Fruit fly (Drosophila melanogaster): ENCODE measurements around the gene Septin2.

The Septin2 gene

DNA sequence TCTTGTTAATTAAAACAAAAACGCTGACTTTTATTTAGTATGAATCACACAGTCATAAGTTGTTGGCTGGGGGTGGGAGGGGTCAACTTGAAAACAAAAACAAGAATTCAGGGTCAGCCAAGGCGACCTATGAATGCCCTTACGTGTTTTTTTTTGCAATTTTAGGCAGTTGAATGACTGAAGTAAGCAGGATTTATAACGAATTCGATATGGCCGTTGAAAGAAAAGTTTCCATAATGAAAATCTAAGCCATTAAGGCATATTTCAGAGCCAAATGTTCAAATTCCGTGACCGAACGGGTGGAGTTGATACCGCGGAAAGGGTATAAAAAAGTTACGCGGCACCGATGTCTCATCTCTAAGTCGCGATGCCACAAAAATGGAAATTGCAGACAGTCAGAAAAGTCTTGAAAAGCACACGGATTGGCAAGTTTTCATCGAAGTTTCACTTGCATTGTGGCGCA lies 45.9 kb upstream of the Septin2 start (continued):
- TF ChIP-seq CG11294 (GFP tag; IDR thresholded peaks at IDR 0.05) (peak; percentile 60), CG10669 (GFP tag; optimal IDR thresholded peaks at IDR 0.05) (no peak), CG10631 (GFP tag; optimal IDR thresholded peaks at IDR 0.05) (no peak), Lpt (GFP tag; optimal IDR thresholded peaks at IDR 0.05) (no peak), CG11762 (GFP tag; optimal IDR thresholded peaks at IDR 0.05; ENCODE audit: insufficient read depth) (peak; percentile 54), svp (GFP tag) (peak; percentile 97), cyc (GFP tag; optimal IDR thresholded peaks at IDR 0.05) (no peak), CG6276 (GFP tag; optimal IDR thresholded peaks at IDR 0.05) (no peak), Eip75B (GFP tag; optimal IDR thresholded peaks at IDR 0.05) (no peak), Hr38 (GFP tag; optimal IDR thresholded peaks at IDR 0.05) (no peak)

DNA sequence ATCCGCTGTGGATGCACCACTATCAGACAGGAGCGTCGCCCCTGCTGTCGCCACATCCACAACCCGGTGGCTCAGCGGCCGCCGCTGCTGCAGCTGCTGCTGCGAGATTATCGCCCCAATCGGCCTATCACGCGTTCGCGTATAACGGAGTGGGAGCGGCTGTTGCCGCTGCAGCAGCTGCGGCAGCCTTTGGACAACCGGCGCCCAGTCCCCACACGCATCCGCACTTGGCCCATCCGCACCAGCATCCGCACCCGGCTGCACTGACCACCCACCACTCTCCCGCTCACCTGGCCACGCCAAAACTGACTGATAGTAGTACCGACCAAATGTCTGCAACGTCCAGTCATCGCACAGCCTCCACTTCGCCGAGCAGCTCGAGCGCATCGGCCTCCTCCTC lies 38.0 kb upstream of the Septin2 start:
- TF ChIP-seq Ets21C (GFP tag; optimal IDR thresholded peaks at IDR 0.05) = no peak
- TF ChIP-seq dac (GFP tag; optimal IDR thresholded peaks at IDR 0.05) = no peak
- no peak for TF ChIP-seq Sox15 (GFP tag; optimal IDR thresholded peaks at IDR 0.05)
- no peak for TF ChIP-seq spab (GFP tag; optimal IDR thresholded peaks at IDR 0.05)
- no peak for TF ChIP-seq CG15336 (GFP tag; IDR thresholded peaks at IDR 0.05)
- TF ChIP-seq vri (GFP tag; optimal IDR thresholded peaks at IDR 0.05) = no peak
- TF ChIP-seq Smox (GFP tag; optimal IDR thresholded peaks at IDR 0.05) = no peak
- TF ChIP-seq salr (GFP tag; optimal IDR thresholded peaks at IDR 0.05) = no peak
- no peak for TF ChIP-seq CG11762 (GFP tag; optimal IDR thresholded peaks at IDR 0.05; ENCODE audit: insufficient read depth)
- no peak for TF ChIP-seq CG8319 (GFP tag; optimal IDR thresholded peaks at IDR 0.05)
- no peak for TF ChIP-seq CG10631 (GFP tag; optimal IDR thresholded peaks at IDR 0.05)
- TF ChIP-seq CG10669 (GFP tag; optimal IDR thresholded peaks at IDR 0.05) = no peak
- TF ChIP-seq CG8632 (GFP tag; optimal IDR thresholded peaks at IDR 0.05) = no peak
- TF ChIP-seq CG3919 (GFP tag; optimal IDR thresholded peaks at IDR 0.05) = no peak
- no peak for TF ChIP-seq fd85E (GFP tag; optimal IDR thresholded peaks at IDR 0.05)
- no peak for TF ChIP-seq CG16779 (tag; optimal IDR thresholded peaks at IDR 0.05)

DNA sequence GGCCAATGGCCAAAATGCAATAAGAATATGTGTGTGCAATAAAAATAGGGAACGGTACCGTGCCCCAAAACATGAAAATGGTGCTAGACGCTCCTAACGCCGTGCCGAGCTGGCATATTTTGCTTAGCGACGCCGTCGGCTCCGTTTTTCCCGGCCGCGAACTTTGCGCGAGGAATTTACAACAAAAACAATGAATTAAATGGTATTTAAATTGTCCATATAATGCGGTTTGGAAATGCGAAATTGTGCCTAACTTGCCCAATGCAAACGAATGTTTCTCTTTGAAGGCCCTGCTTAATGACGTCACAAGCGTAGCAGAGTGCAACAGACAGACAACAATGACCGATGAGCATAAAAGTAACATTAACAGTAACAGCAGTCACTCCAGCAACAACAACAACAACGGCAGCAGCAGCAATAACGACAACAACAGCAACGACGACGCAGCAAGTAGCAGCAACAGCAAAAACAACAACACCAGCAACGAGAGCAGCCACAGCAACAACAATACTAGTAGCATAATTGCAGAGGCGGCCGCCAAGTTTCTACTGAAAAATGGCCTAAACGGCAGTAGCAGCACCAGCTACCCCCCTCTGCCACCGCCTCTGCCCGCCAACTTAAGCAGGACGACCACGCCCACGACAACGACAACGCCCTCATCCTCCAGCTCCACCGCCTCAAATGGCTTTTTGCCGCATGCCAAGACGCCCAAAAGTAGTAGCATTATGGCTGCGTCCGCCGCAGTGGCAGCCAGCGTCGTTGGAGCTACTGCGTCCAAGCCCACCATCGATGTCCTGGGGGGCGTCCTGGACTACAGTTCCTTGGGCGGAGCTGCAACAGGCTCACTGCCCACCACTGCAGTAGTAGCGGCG lies 34.4 kb upstream of the Septin2 start:
- TF ChIP-seq CG6808 (GFP tag; optimal IDR thresholded peaks at IDR 0.05) (no peak), fkh (GFP tag; optimal IDR thresholded peaks at IDR 0.05) (no peak)

DNA sequence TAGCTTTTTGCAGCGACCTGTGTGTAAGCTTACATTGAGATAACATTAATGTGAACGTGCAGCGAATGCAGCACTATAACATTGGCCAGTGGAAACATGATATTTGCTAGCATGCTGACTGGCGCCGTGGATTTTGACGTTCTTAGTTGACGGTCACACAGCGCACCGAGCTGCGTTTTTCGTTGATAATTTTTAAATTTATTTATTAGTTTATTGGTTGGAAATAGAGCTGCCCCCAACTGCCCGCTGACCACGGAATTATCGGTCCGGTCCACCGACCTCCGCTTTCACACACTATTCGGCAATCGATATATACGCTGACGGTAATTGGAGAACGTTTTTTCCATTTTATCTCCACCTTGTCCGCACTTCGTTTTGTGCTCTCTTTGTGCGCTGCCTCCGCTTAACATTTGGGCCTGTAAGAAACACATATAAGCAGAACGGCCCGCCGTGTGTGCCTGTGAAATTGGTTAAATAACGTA lies 33.7 kb upstream of the Septin2 start, which contains the start of gene H:
Gene H (plus strand): TSS at position 134 of the 482 bp plus-strand sequence.
- no peak for TF ChIP-seq CG6854 (GFP tag; optimal IDR thresholded peaks at IDR 0.05)
- TF ChIP-seq Sox14 (GFP tag; optimal IDR thresholded peaks at IDR 0.05) = peak; percentile 8

DNA sequence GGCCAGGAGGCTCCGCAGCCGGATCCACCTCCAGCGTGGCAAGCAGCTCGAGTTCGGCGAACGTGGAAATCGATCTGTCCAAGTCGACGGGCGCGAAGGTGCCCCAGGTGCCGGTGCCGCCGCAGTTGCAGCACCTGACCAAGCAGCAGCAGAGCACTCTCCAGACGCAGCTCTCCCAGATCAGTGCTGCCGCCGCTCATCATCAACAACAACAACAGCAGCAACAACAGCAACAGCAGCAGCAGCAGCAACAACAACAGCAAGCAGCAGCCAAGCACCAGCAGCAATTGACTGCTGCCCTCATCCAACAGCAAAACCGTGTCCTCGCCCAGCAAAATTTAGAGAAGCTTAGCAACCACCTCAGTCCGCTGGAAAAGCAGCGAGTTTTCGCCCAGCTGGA lies 30.8 kb upstream of the Septin2 start:
- TF ChIP-seq Blimp-1 (GFP tag; optimal IDR thresholded peaks at IDR 0.05) (no peak), CG10631 (GFP tag; optimal IDR thresholded peaks at IDR 0.05) (no peak), Sox15 (GFP tag; optimal IDR thresholded peaks at IDR 0.05) (no peak), CG31627 (GFP tag; optimal IDR thresholded peaks at IDR 0.05) (no peak), fd59A (GFP tag; optimal IDR thresholded peaks at IDR 0.05) (no peak), CG6163 (GFP tag; IDR thresholded peaks at IDR 0.05) (no peak), Eip93F (GFP tag; optimal IDR thresholded peaks at IDR 0.05) (no peak), Ets96B (tag; optimal IDR thresholded peaks at IDR 0.05) (no peak), CG4318 (GFP tag; optimal IDR thresholded peaks at IDR 0.05) (no peak), Gug (GFP tag; IDR thresholded peaks at IDR 0.05) (no peak), svp (GFP tag) (no peak), CG10669 (GFP tag; optimal IDR thresholded peaks at IDR 0.05) (no peak), Ets21C (GFP tag; optimal IDR thresholded peaks at IDR 0.05) (no peak), cyc (GFP tag; optimal IDR thresholded peaks at IDR 0.05) (no peak), lz (GFP tag; optimal IDR thresholded peaks at IDR 0.05) (no peak), fd85E (GFP tag; optimal IDR thresholded peaks at IDR 0.05) (no peak), vri (GFP tag; optimal IDR thresholded peaks at IDR 0.05) (no peak)
